Worm (Caenorhabditis elegans): ENCODE results near the gene srw-4.

DNA sequence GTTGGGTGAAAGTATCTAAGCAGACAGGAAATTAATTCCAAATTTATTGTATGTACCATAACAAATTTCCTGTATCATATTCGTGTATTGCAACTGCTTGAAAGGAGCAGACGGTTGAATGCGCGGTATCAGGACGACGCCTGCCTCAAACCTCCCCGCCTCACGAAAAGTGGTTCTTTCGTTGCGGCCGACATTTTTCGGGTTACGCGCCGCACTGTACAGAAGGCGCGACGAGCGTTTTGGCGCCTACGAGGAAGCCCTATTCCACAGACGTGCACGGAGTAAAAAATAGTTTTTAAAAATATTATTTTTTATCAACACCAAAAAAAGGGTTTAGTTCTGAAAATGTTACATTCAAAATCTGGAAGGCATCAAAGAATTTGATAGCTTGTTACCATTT, 31.5 kb upstream of the srw-4 start:
- TF ChIP-seq unc-42 (tag; optimal IDR thresholded peaks at IDR 0.05) (no peak), T23F11.4 (GFP tag; optimal IDR thresholded peaks at IDR 0.05) (no peak), ceh-30 (tag; optimal IDR thresholded peaks at IDR 0.05) (no peak)
